Worm (Caenorhabditis elegans): ENCODE results near the gene srd-11.

The srd-11 gene

ce11 chrV:13657291-13657690 is 37.6 kb upstream of the srd-11 start (continued):
- TF ChIP-seq nhr-12 (tag; optimal IDR thresholded peaks at IDR 0.05) (no peak), elt-1 (tag; optimal IDR thresholded peaks at IDR 0.05) (peak; percentile 73), hmg-11 (tag; optimal IDR thresholded peaks at IDR 0.05) (no peak), tbx-2 (tag; optimal IDR thresholded peaks at IDR 0.05) (peak; percentile 49), pqm-1 (tag; optimal IDR thresholded peaks at IDR 0.05) (peak; percentile 87), egl-5 (tag; optimal IDR thresholded peaks at IDR 0.05) (peak; percentile 13), daf-12 (tag; optimal IDR thresholded peaks at IDR 0.05) (no peak), fkh-2 (tag; optimal IDR thresholded peaks at IDR 0.05) (no peak)

- TF ChIP-seq mml-1 (tag; optimal IDR thresholded peaks at IDR 0.05) (no peak), unc-62 (GFP tag; optimal IDR thresholded peaks at IDR 0.05) (peak; percentile 95), pqm-1 (tag; optimal IDR thresholded peaks at IDR 0.05) (peak; percentile 77), ZK546.5 (tag; optimal IDR thresholded peaks at IDR 0.05) (no peak), nhr-23 (tag; optimal IDR thresholded peaks at IDR 0.05) (peak; percentile 94), egl-27 (tag; optimal IDR thresholded peaks at IDR 0.05) (peak; percentile 25), tbx-2 (tag; optimal IDR thresholded peaks at IDR 0.05) (peak; percentile 24), nhr-25 (tag; optimal IDR thresholded peaks at IDR 0.05) (peak; percentile 98), R02D3.7 (tag; optimal IDR thresholded peaks at IDR 0.05) (peak; percentile 23), elt-2 (tag; optimal IDR thresholded peaks at IDR 0.05) (peak; percentile 95), jun-1 (tag; optimal IDR thresholded peaks at IDR 0.05) (peak; percentile 52), ceh-28 (tag; optimal IDR thresholded peaks at IDR 0.05) (peak; percentile 45), ama-1 (optimal IDR thresholded peaks at IDR 0.05) (peak; percentile 95), nhr-43 (tag; optimal IDR thresholded peaks at IDR 0.05; ENCODE audit: poor library complexity, severe bottlenecking) (peak; percentile 91), lin-39 (tag; optimal IDR thresholded peaks at IDR 0.05) (peak; percentile 47), aly-2 (tag; optimal IDR thresholded peaks at IDR 0.05) (no peak), ceh-82 (tag; optimal IDR thresholded peaks at IDR 0.05) (no peak), lsy-12 (tag; optimal IDR thresholded peaks at IDR 0.05) (peak; percentile 69), skn-1 (tag; optimal IDR thresholded peaks at IDR 0.05) (no peak), elt-1 (tag; optimal IDR thresholded peaks at IDR 0.05) (no peak), ztf-11 (tag; optimal IDR thresholded peaks at IDR 0.05) (no peak), ceh-16 (tag; optimal IDR thresholded peaks at IDR 0.05) (no peak), nhr-11 (tag; optimal IDR thresholded peaks at IDR 0.05) (no peak), nhr-237 (tag; optimal IDR thresholded peaks at IDR 0.05) (no peak), nhr-28 (tag; optimal IDR thresholded peaks at IDR 0.05) (peak; percentile 45), fos-1 (tag; optimal IDR thresholded peaks at IDR 0.05) (no peak), elt-3 (tag; optimal IDR thresholded peaks at IDR 0.05) (peak in 1 of 3 experiments; percentile 79), pha-4 (tag; optimal IDR thresholded peaks at IDR 0.05) (peak; percentile 52), unc-39 (tag; optimal IDR thresholded peaks at IDR 0.05) (no peak), daf-12 (tag; optimal IDR thresholded peaks at IDR 0.05) (no peak), nhr-77 (tag; optimal IDR thresholded peaks at IDR 0.05) (no peak), nfya-1 (tag; optimal IDR thresholded peaks at IDR 0.05; ENCODE audit: insufficient read depth) (peak; percentile 39), egl-5 (tag; optimal IDR thresholded peaks at IDR 0.05) (no peak)
Measured at ce11 chrV:13656346-13657254, 36.9 kb upstream of the srd-11 start.

DNA sequence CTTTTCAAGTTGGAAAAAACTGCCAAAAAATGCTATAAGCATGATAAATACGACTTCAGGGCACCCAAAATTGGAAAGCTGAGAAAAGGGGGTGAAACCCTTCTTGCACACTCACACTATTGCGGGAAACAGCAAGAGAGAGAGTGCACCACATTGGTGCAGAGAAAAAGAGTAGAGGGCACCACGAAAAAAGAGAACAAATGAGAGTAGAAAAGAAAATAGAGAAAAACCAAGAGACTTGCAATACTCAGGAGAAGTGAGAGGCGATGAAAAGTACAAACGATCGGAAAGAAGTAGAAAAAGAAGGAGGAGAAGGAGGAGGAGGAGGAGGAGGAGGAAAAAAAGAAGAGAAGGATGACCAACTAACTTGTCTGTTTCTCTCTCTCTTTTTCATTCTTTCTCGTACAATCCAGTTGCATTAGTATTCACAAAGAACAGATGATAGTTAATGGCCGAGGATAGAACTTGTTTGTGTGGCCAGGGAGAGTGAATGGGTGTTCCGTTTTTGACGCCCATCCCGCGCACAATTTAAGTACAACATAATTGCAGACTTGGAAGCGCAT is 35.6 kb upstream of the srd-11 start:
- TF ChIP-seq nhr-43 (tag; optimal IDR thresholded peaks at IDR 0.05; ENCODE audit: poor library complexity, severe bottlenecking), result peak; percentile 75
- no peak for TF ChIP-seq fos-1 (tag; optimal IDR thresholded peaks at IDR 0.05)
- peak; percentile 61 for TF ChIP-seq lin-15B (tag; optimal IDR thresholded peaks at IDR 0.05)
- TF ChIP-seq ztf-4 (tag; optimal IDR thresholded peaks at IDR 0.05), result no peak
- no peak for TF ChIP-seq nhr-67 (tag; optimal IDR thresholded peaks at IDR 0.05)
- peak; percentile 52 for TF ChIP-seq lsy-12 (tag; optimal IDR thresholded peaks at IDR 0.05)
- peak; percentile 51 for TF ChIP-seq ceh-28 (tag; optimal IDR thresholded peaks at IDR 0.05)
- TF ChIP-seq fkh-10 (GFP tag; optimal IDR thresholded peaks at IDR 0.05), result peak; percentile 51
- peak; percentile 22 for TF ChIP-seq nhr-11 (tag; optimal IDR thresholded peaks at IDR 0.05)
- TF ChIP-seq nhr-76 (tag; optimal IDR thresholded peaks at IDR 0.05), result no peak
- peak; percentile 14 for TF ChIP-seq R02D3.7 (tag; optimal IDR thresholded peaks at IDR 0.05)
- TF ChIP-seq unc-39 (tag; optimal IDR thresholded peaks at IDR 0.05), result no peak
- no peak for TF ChIP-seq nhr-77 (tag; optimal IDR thresholded peaks at IDR 0.05)
- no peak for TF ChIP-seq fkh-2 (tag; optimal IDR thresholded peaks at IDR 0.05)
- TF ChIP-seq elt-3 (tag; optimal IDR thresholded peaks at IDR 0.05), result no peak
- TF ChIP-seq nhr-25 (tag; optimal IDR thresholded peaks at IDR 0.05), result peak; percentile 81
- no peak for TF ChIP-seq zag-1 (tag; optimal IDR thresholded peaks at IDR 0.05)
- TF ChIP-seq nhr-23 (tag; optimal IDR thresholded peaks at IDR 0.05), result peak; percentile 84
- peak; percentile 80 for TF ChIP-seq nfya-1 (tag; optimal IDR thresholded peaks at IDR 0.05; ENCODE audit: insufficient read depth)
- no peak for TF ChIP-seq ZK546.5 (tag; optimal IDR thresholded peaks at IDR 0.05)
- peak; percentile 21 for TF ChIP-seq nhr-28 (tag; optimal IDR thresholded peaks at IDR 0.05)
- peak; percentile 24 for TF ChIP-seq unc-62 (GFP tag; optimal IDR thresholded peaks at IDR 0.05)
- peak; percentile 47 for TF ChIP-seq hmg-11 (tag; optimal IDR thresholded peaks at IDR 0.05)
- peak; percentile 7 for TF ChIP-seq jun-1 (tag; optimal IDR thresholded peaks at IDR 0.05)
- TF ChIP-seq skn-1 (tag; optimal IDR thresholded peaks at IDR 0.05), result no peak
- TF ChIP-seq daf-12 (tag; optimal IDR thresholded peaks at IDR 0.05), result no peak
- no peak for TF ChIP-seq ceh-16 (tag; optimal IDR thresholded peaks at IDR 0.05)
- peak; percentile 61 for TF ChIP-seq elt-1 (tag; optimal IDR thresholded peaks at IDR 0.05)
- peak; percentile 70 for TF ChIP-seq egl-5 (tag; optimal IDR thresholded peaks at IDR 0.05)
- no peak for TF ChIP-seq nhr-237 (tag; optimal IDR thresholded peaks at IDR 0.05)
- peak; percentile 1 for TF ChIP-seq pqm-1 (tag; optimal IDR thresholded peaks at IDR 0.05)
- no peak for TF ChIP-seq sea-2 (GFP tag; optimal IDR thresholded peaks at IDR 0.05)
- no peak for TF ChIP-seq egl-27 (tag; optimal IDR thresholded peaks at IDR 0.05)

All from whole organism, L3 larva.